Fruit fly (Drosophila melanogaster) whole organism, embryonic: ENCODE data around the gene Tep4.

ENCODE experiments used
- Atf3 ChIP-seq: fragments of 200-800 bp; sonication (Bioruptor generic); optimal IDR thresholded peaks from 3 replicates; lab custom pipeline; 2016; ENCODE audit warnings: missing biosample characterization, missing genetic modification characterization
- BEAF-32 ChIP-seq: fragments of 200-800 bp; sonication (Bioruptor generic); optimal IDR thresholded peaks from 3 replicates; lab custom pipeline; 2017; ENCODE audit warnings: missing biosample characterization, missing genetic modification characterization, mild to moderate bottlenecking, moderate library complexity, missing genetic modification reagents
- Bteb2 ChIP-seq: fragments of 200-800 bp; sonication (Bioruptor generic); optimal IDR thresholded peaks from 2 replicates; lab custom pipeline; 2016; ENCODE audit warnings: missing biosample characterization, missing genetic modification characterization
- CG10147 ChIP-seq: fragments of 200-800 bp; sonication (Bioruptor generic); optimal IDR thresholded peaks from 2 replicates; lab custom pipeline; 2019; ENCODE audit warnings: missing biosample characterization, mild to moderate bottlenecking, missing genetic modification characterization, moderate library complexity
- CG10654 ChIP-seq: fragments of 200-800 bp; sonication (Bioruptor generic); optimal IDR thresholded peaks from 2 replicates; lab custom pipeline; 2016; ENCODE audit warnings: missing biosample characterization, missing genetic modification characterization
- CG11695 ChIP-seq: fragments of 200-800 bp; sonication (Bioruptor generic); IDR thresholded peaks from 3 replicates; pipeline ENCODE4 v1.3.6; 2022; ENCODE audit warnings: missing biosample characterization, missing genetic modification characterization
- CG13775 ChIP-seq: fragments of 200-800 bp; sonication (Bioruptor generic); optimal IDR thresholded peaks from 3 replicates; lab custom pipeline; 2017; ENCODE audit warnings: missing biosample characterization, mild to moderate bottlenecking, missing genetic modification characterization
- CG14014 ChIP-seq: fragments of 200-800 bp; sonication (Bioruptor generic); IDR thresholded peaks from 2 replicates; pipeline ENCODE4 v1.3.6; 2022; ENCODE audit warnings: missing biosample characterization, missing genetic modification characterization
- CG14050 ChIP-seq: fragments of 200-800 bp; sonication (Bioruptor generic); IDR thresholded peaks from 3 replicates; pipeline ENCODE4 v1.3.6; 2022; ENCODE audit warnings: missing biosample characterization, missing genetic modification characterization
- CG15011 ChIP-seq: fragments of 200-800 bp; sonication (Bioruptor generic); optimal IDR thresholded peaks from 3 replicates; lab custom pipeline; 2018; ENCODE audit warnings: missing biosample characterization, mild to moderate bottlenecking, missing genetic modification characterization
- CG17359 ChIP-seq: fragments of 200-800 bp; sonication (Bioruptor generic); optimal IDR thresholded peaks from 3 replicates; lab custom pipeline; 2018; ENCODE audit warnings: missing biosample characterization, mild to moderate bottlenecking, missing genetic modification characterization, moderate library complexity
- CG18011 ChIP-seq: fragments of 200-800 bp; sonication (Bioruptor generic); optimal IDR thresholded peaks from 2 replicates; lab custom pipeline; 2017; ENCODE audit warnings: missing biosample characterization, missing genetic modification characterization, mild to moderate bottlenecking, moderate library complexity, missing genotype
- CG2202 ChIP-seq: fragments of 200-800 bp; sonication (Bioruptor generic); optimal IDR thresholded peaks from 2 replicates; lab custom pipeline; 2018; ENCODE audit warnings: missing biosample characterization, mild to moderate bottlenecking, missing genetic modification characterization
- CG3995 ChIP-seq: fragments of 200-800 bp; sonication (Bioruptor generic); optimal IDR thresholded peaks from 3 replicates; lab custom pipeline; 2016; ENCODE audit warnings: missing biosample characterization, missing genetic modification characterization
- CG4404 ChIP-seq: fragments of 200-800 bp; sonication (Bioruptor generic); IDR thresholded peaks from 2 replicates; pipeline ENCODE4 v1.3.6; 2022; ENCODE audit warnings: missing biosample characterization, missing genetic modification characterization
- CG4617 ChIP-seq: fragments of 200-800 bp; sonication (Bioruptor generic); optimal IDR thresholded peaks from 3 replicates; lab custom pipeline; 2016; ENCODE audit warnings: missing biosample characterization, missing genetic modification characterization, borderline replicate concordance
- CG4707 ChIP-seq: fragments of 200-800 bp; sonication (Bioruptor generic); optimal IDR thresholded peaks from 2 replicates; lab custom pipeline; 2018; ENCODE audit warnings: missing biosample characterization, mild to moderate bottlenecking, missing genetic modification characterization, moderate library complexity
- CG6813 ChIP-seq: fragments of 200-800 bp; sonication (Bioruptor generic); optimal IDR thresholded peaks from 2 replicates; lab custom pipeline; 2017; ENCODE audit warnings: missing biosample characterization, missing genetic modification characterization, mild to moderate bottlenecking, moderate library complexity, missing genetic modification reagents
- CG8388 ChIP-seq: fragments of 200-800 bp; sonication (Bioruptor generic); optimal IDR thresholded peaks from 2 replicates; lab custom pipeline; 2019; ENCODE audit warnings: missing biosample characterization, mild to moderate bottlenecking, missing genetic modification characterization, moderate library complexity
- CG9797 ChIP-seq: fragments of 200-800 bp; sonication (Bioruptor generic); optimal IDR thresholded peaks from 3 replicates; lab custom pipeline; 2018; ENCODE audit warnings: missing biosample characterization, mild to moderate bottlenecking, missing genetic modification characterization
- CTCF ChIP-seq: fragments of 200-800 bp; sonication (Bioruptor generic); optimal IDR thresholded peaks from 2 replicates; lab custom pipeline; 2017; ENCODE audit warnings: missing biosample characterization, mild to moderate bottlenecking, missing genetic modification characterization, moderate library complexity
- D19A ChIP-seq: fragments of 200-800 bp; optimal IDR thresholded peaks from 3 replicates; lab custom pipeline; 2019; ENCODE audit warnings: missing biosample characterization, mild to moderate bottlenecking, missing genetic modification characterization, moderate library complexity
- D19B ChIP-seq: fragments of 200-800 bp; sonication (Bioruptor generic); optimal IDR thresholded peaks from 2 replicates; lab custom pipeline; 2017; ENCODE audit warnings: missing biosample characterization, mild to moderate bottlenecking, missing genetic modification characterization
- Dad ChIP-seq: fragments of 200-800 bp; sonication (Bioruptor generic); optimal IDR thresholded peaks from 3 replicates; lab custom pipeline; 2016; ENCODE audit warnings: missing biosample characterization, missing genetic modification characterization
- Dbx ChIP-seq: fragments of 200-800 bp; sonication (Bioruptor generic); IDR thresholded peaks from 3 replicates; pipeline ENCODE4 v1.3.6; 2022; ENCODE audit warnings: missing biosample characterization, missing genetic modification characterization
- E2f2 ChIP-seq: fragments of 200-800 bp; sonication (Bioruptor generic); IDR thresholded peaks from 2 replicates; pipeline ENCODE4 v1.3.6; 2022; ENCODE audit warnings: missing biosample characterization, missing genetic modification characterization
- Hey ChIP-seq: fragments of 200-800 bp; sonication (Bioruptor generic); optimal IDR thresholded peaks from 3 replicates; lab custom pipeline; 2018; ENCODE audit warnings: missing biosample characterization, mild to moderate bottlenecking, missing genetic modification characterization
- Lpt ChIP-seq: fragments of >200 bp; optimal IDR thresholded peaks from 2 replicates; lab custom pipeline; 2018; ENCODE audit warnings: missing biosample characterization, missing genetic modification characterization
- MBD-R2 ChIP-seq: fragments of 200-800 bp; sonication (Bioruptor generic); IDR thresholded peaks from 2 replicates; pipeline ENCODE4 v1.3.6; 2022; ENCODE audit warnings: missing biosample characterization, missing genetic modification characterization
- Nf-YB ChIP-seq: fragments of 200-800 bp; sonication (Bioruptor generic); optimal IDR thresholded peaks from 3 replicates; lab custom pipeline; 2019; ENCODE audit warnings: missing biosample characterization, mild to moderate bottlenecking, missing genetic modification characterization, moderate library complexity
- NfI ChIP-seq: fragments of 200-800 bp; sonication (Bioruptor generic); optimal IDR thresholded peaks from 3 replicates; lab custom pipeline; 2018; ENCODE audit warnings: missing biosample characterization, mild to moderate bottlenecking, missing genetic modification characterization, moderate library complexity
- Oaz ChIP-seq: fragments of 200-800 bp; sonication (Bioruptor generic); IDR thresholded peaks from 2 replicates; pipeline ENCODE4 v1.3.6; 2022; ENCODE audit warnings: missing biosample characterization, missing genetic modification characterization
- bcd ChIP-seq: fragments of 200-800 bp; sonication (Bioruptor generic); optimal IDR thresholded peaks from 2 replicates; lab custom pipeline; 2017; ENCODE audit warnings: missing biosample characterization, mild to moderate bottlenecking, missing genetic modification characterization
- cg ChIP-seq: fragments of 200-800 bp; sonication (Bioruptor generic); optimal IDR thresholded peaks from 3 replicates; lab custom pipeline; 2019; ENCODE audit warnings: missing biosample characterization, mild to moderate bottlenecking, missing genetic modification characterization, moderate library complexity
- crc ChIP-seq: fragments of 200-800 bp; sonication (Bioruptor generic); optimal IDR thresholded peaks from 2 replicates; lab custom pipeline; 2016; ENCODE audit warnings: missing biosample characterization, missing genetic modification characterization
- exex ChIP-seq: fragments of 200-800 bp; sonication (Bioruptor generic); optimal IDR thresholded peaks from 4 replicates; lab custom pipeline; 2018; ENCODE audit warnings: missing biosample characterization, mild to moderate bottlenecking, missing genetic modification characterization, moderate library complexity
- fd64A ChIP-seq: fragments of 200-800 bp; sonication (Bioruptor generic); optimal IDR thresholded peaks from 3 replicates; lab custom pipeline; 2018; ENCODE audit warnings: missing biosample characterization, mild to moderate bottlenecking, missing genetic modification characterization
- gcm2 ChIP-seq: fragments of 200-800 bp; sonication (Bioruptor generic); optimal IDR thresholded peaks from 2 replicates; lab custom pipeline; 2016; ENCODE audit warnings: missing biosample characterization, missing genetic modification characterization
- gfzf ChIP-seq: fragments of 200-800 bp; sonication (Bioruptor generic); optimal IDR thresholded peaks from 2 replicates; lab custom pipeline; 2016; ENCODE audit warnings: missing biosample characterization, mild to moderate bottlenecking, missing genetic modification characterization, moderate library complexity
- ham ChIP-seq: fragments of 200-800 bp; sonication (Bioruptor generic); IDR thresholded peaks from 2 replicates; pipeline ENCODE4 v1.3.6; 2022; ENCODE audit warnings: missing biosample characterization, missing genetic modification characterization
- hth ChIP-seq: fragments of >200 bp; optimal IDR thresholded peaks from 2 replicates; lab custom pipeline; 2017; ENCODE audit warnings: inconsistent platforms
- lbe ChIP-seq: fragments of 200-800 bp; sonication (Bioruptor generic); optimal IDR thresholded peaks from 2 replicates; lab custom pipeline; 2016; ENCODE audit warnings: missing biosample characterization, mild to moderate bottlenecking, missing genetic modification characterization
- maf-S ChIP-seq: fragments of 200-800 bp; sonication (Bioruptor generic); optimal IDR thresholded peaks from 2 replicates; lab custom pipeline; 2016; ENCODE audit warnings: missing biosample characterization, missing genetic modification characterization
- nom ChIP-seq: fragments of 200-800 bp; sonication (Bioruptor generic); optimal IDR thresholded peaks from 2 replicates; lab custom pipeline; 2017; ENCODE audit warnings: missing biosample characterization, missing genetic modification characterization, mild to moderate bottlenecking, moderate library complexity, missing genetic modification reagents
- otp ChIP-seq: fragments of 200-800 bp; sonication (Bioruptor generic); IDR thresholded peaks from 3 replicates; pipeline ENCODE4, ENCODE4 v1.3.6; 2022; ENCODE audit warnings: missing biosample characterization, missing genetic modification characterization
- pb ChIP-seq: fragments of 200-800 bp; sonication (Bioruptor generic); optimal IDR thresholded peaks from 3 replicates; lab custom pipeline; 2016; ENCODE audit warnings: missing biosample characterization, missing genetic modification characterization
- ro ChIP-seq: fragments of 200-800 bp; sonication (Bioruptor generic); IDR thresholded peaks from 2 replicates; pipeline ENCODE4 v1.3.6; 2022; ENCODE audit warnings: missing biosample characterization, missing genetic modification characterization
- sima ChIP-seq: fragments of 200-800 bp; sonication (Bioruptor generic); optimal IDR thresholded peaks from 2 replicates; lab custom pipeline; 2016; ENCODE audit warnings: missing biosample characterization, missing genetic modification characterization
- sr ChIP-seq: fragments of 200-800 bp; sonication (Bioruptor generic); IDR thresholded peaks from 3 replicates; pipeline ENCODE4 v1.3.6; 2022; ENCODE audit warnings: missing biosample characterization, missing genetic modification characterization
- wdn ChIP-seq: fragments of 200-800 bp; sonication (Bioruptor generic); IDR thresholded peaks from 2 replicates; pipeline ENCODE4 v1.3.6; 2022; ENCODE audit warnings: missing biosample characterization, missing genetic modification characterization

The Tep4 gene

DNA sequence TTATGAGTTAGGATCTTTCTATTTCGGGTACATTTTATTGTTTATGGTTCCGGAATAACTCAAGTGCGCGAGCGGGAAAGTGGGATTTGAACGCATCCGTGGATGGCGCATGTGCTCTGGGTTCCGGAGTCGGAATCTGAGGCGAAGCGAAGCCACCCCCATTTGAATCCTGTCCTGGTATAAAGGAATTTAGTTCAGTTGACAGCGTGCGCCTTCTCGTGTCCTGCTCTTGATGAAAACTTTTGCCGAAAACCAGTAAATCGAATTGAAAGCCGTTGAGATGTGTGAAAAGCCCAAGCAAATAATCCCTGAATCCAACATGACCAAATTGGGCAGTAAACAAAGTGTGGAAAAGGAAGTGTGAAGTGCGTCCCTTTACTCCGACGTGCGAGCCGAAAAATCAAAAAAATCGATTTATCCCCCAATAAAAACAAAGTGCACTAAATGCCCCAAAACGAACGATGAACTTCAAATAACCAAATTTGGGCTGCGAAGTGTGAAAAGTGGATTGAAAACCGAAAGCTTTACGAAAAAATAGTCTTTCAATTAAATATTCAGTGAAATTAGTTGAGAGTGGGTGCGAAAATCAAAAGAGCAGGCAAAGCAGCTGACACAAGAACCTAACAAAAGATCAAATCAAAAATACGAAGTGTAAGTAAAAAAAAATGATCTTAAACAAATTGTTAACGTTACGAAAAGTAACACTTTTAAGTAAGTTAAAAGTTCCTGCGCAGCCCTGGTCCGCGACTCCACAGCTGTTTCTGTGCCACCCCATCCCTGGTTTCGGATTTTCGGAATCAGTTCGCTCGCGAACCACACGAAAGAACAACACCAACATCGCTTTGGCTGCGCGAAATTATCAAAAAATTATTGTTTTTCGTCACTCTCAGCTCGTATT is 38.4 kb downstream of the Tep4 start, which contains the start of gene Lar (continued):
- TF ChIP-seq fd64A (GFP tag; lab: Kevin White, UChicago) (no peak), sr (GFP tag; lab: Robert Waterston, UW) (no peak), Oaz (GFP tag; lab: Robert Waterston, UW) (no peak; the same call in 1 of the 2 replicates), Atf3 (GFP tag; lab: Kevin White, UChicago) (no peak), lbe (GFP tag; lab: Kevin White, UChicago) (no peak), CTCF (GFP tag; lab: Kevin White, UChicago) (no peak), CG11695 (GFP tag; lab: Robert Waterston, UW) (peak; percentile 59; the same call in 1 of the 3 replicates), CG2202 (tag; lab: Kevin White, UChicago) (no peak), Dbx (GFP tag; lab: Robert Waterston, UW) (peak; percentile 76), cg (GFP tag; lab: Kevin White, UChicago) (no peak), CG6813 (GFP tag; lab: Kevin White, UChicago) (peak; percentile 44), ham (GFP tag; lab: Robert Waterston, UW) (no peak), CG17359 (peak; percentile 49), D19B (GFP tag; lab: Kevin White, UChicago) (no peak), maf-S (GFP tag; lab: Kevin White, UChicago) (peak; percentile 66), CG14014 (peak; percentile 43; the same call in 1 of the 2 replicates), CG13775 (GFP tag; lab: Kevin White, UChicago) (peak; percentile 48), CG10654 (GFP tag; lab: Kevin White, UChicago) (peak; percentile 10), E2f2 (GFP tag; lab: Robert Waterston, UW) (peak; percentile 57), BEAF-32 (GFP tag; lab: Kevin White, UChicago) (peak; percentile 47), CG10147 (GFP tag; lab: Kevin White, UChicago) (peak; percentile 39), sima (GFP tag; lab: Kevin White, UChicago) (no peak), crc (GFP tag; lab: Kevin White, UChicago) (peak; percentile 56), bcd (GFP tag; lab: Kevin White, UChicago) (peak; percentile 53), nom (GFP tag; lab: Kevin White, UChicago) (peak; percentile 37), CG14050 (GFP tag; lab: Robert Waterston, UW) (no peak), hth (no peak), Hey (no peak), otp (GFP tag; lab: Robert Waterston, UW) (no peak), CG15011 (no peak), Lpt (no peak), Bteb2 (GFP tag; lab: Kevin White, UChicago) (peak; percentile 75), exex (tag; lab: Kevin White, UChicago) (no peak), CG3995 (GFP tag; lab: Kevin White, UChicago) (peak; percentile 96), wdn (GFP tag; lab: Robert Waterston, UW) (no peak), gfzf (GFP tag; lab: Kevin White, UChicago) (peak; percentile 24), CG9797 (GFP tag; lab: Kevin White, UChicago) (peak; percentile 44), ro (GFP tag; lab: Robert Waterston, UW) (no peak), CG18011 (GFP tag; lab: Kevin White, UChicago) (peak; percentile 61), CG4707 (GFP tag; lab: Kevin White, UChicago) (no peak), pb (GFP tag; lab: Kevin White, UChicago) (peak; percentile 23), Dad (GFP tag; lab: Kevin White, UChicago) (peak; percentile 53), MBD-R2 (peak; percentile 91), CG4404 (GFP tag; lab: Robert Waterston, UW) (0 out of 2 replicates have a peak, but pooled peaks have one; percentile 20), NfI (GFP tag; lab: Kevin White, UChicago) (peak; percentile 31), D19A (peak; percentile 38), CG8388 (GFP tag; lab: Kevin White, UChicago) (peak; percentile 42), Nf-YB (GFP tag; lab: Kevin White, UChicago) (no peak), gcm2 (GFP tag; lab: Kevin White, UChicago) (peak; percentile 47), CG4617 (GFP tag; lab: Kevin White, UChicago) (peak; percentile 88)
